Fruit fly (Drosophila melanogaster): ENCODE measurements around the gene RFeSP.
A peak's percentile ranks its signal among the peaks of the same experiment; 100 is the strongest.

RFeSP gene

DNA sequence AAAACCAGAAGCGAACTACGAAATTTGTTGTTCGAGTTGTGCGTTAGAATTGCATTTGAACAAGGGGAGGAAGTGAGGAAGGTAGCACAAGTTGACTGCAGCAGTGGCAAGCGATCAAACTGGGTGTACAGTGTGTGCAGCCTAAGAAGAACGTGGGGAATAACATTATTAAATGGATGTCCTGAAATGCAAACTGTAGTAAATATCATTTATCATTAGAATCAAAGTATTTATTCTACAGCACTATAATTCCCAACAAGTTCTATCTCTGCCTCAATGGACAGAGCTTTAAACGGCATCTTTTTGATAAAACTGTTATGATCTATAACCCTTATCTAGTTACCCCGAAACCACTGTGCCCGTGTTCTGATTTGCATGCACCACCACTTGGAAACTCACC lies 32.5 kb upstream of the RFeSP start (continued):
- TF ChIP-seq CG12104 (GFP tag; optimal IDR thresholded peaks at IDR 0.05) (no peak), oc (tag; optimal IDR thresholded peaks at IDR 0.05) (peak; percentile 13), Opbp (GFP tag; IDR thresholded peaks at IDR 0.05; ENCODE audit: partially characterized antibody) (no peak), GATAe (GFP tag; conservative IDR thresholded peaks at IDR 0.05) (no peak), CG7987 (GFP tag; optimal IDR thresholded peaks at IDR 0.05) (no peak), HmgD (GFP tag; optimal IDR thresholded peaks at IDR 0.05) (no peak), NC2β (GFP tag; optimal IDR thresholded peaks at IDR 0.05) (no peak), ranshi (GFP tag; IDR thresholded peaks at IDR 0.05) (no peak), otp (GFP tag; IDR thresholded peaks at IDR 0.05) (no peak), inv (GFP tag; IDR thresholded peaks at IDR 0.05; ENCODE audit: partially characterized antibody) (no peak), CG3065 (GFP tag; optimal IDR thresholded peaks at IDR 0.05) (no peak), CG17385 (GFP tag; optimal IDR thresholded peaks at IDR 0.05) (peak; percentile 4), Eip74EF (GFP tag; optimal IDR thresholded peaks at IDR 0.05) (peak in 1 of 2 experiments; percentile 33), CG8924 (tag; optimal IDR thresholded peaks at IDR 0.05) (peak; percentile 58), ken (GFP tag; IDR thresholded peaks at IDR 0.05) (no peak; the same call in 2 of the 3 replicates), Hr78 (GFP tag; optimal IDR thresholded peaks at IDR 0.05) (no peak), Elba2 (GFP tag; optimal IDR thresholded peaks at IDR 0.05) (no peak), Meics (GFP tag; optimal IDR thresholded peaks at IDR 0.05) (no peak), CG13287 (GFP tag; IDR thresholded peaks at IDR 0.05; ENCODE audit: partially characterized antibody) (no peak), CG4360 (GFP tag; IDR thresholded peaks at IDR 0.05) (peak; percentile 14; the same call in 1 of the 2 replicates), CG13894 (tag; optimal IDR thresholded peaks at IDR 0.05) (no peak), Rx (GFP tag; IDR thresholded peaks at IDR 0.05) (no peak), Poxn (GFP tag; IDR thresholded peaks at IDR 0.05) (no peak), CG10209 (GFP tag; optimal IDR thresholded peaks at IDR 0.05) (peak; percentile 8), bcd (GFP tag; optimal IDR thresholded peaks at IDR 0.05) (peak; percentile 9), CG1602 (GFP tag; optimal IDR thresholded peaks at IDR 0.05) (no peak), CG7357 (GFP tag; IDR thresholded peaks at IDR 0.05) (no peak), CG12659 (GFP tag; optimal IDR thresholded peaks at IDR 0.05) (no peak), CG3726 (GFP tag; IDR thresholded peaks at IDR 0.05) (no peak), CG6854 (GFP tag; optimal IDR thresholded peaks at IDR 0.05) (no peak), vvl (GFP tag; IDR thresholded peaks at IDR 0.05) (no peak), HLH3B (GFP tag; IDR thresholded peaks at IDR 0.05) (peak; percentile 42), CG4404 (GFP tag; IDR thresholded peaks at IDR 0.05) (no peak), ro (GFP tag; IDR thresholded peaks at IDR 0.05) (no peak), CG9215 (GFP tag; IDR thresholded peaks at IDR 0.05) (no peak), Ptx1 (GFP tag; IDR thresholded peaks at IDR 0.05) (peak; percentile 51), CG8089 (GFP tag; optimal IDR thresholded peaks at IDR 0.05) (peak; percentile 24), CG13123 (GFP tag; optimal IDR thresholded peaks at IDR 0.05) (no peak), lmd (GFP tag; IDR thresholded peaks at IDR 0.05) (no peak; the same call in 1 of the 2 replicates), CG17568 (GFP tag; optimal IDR thresholded peaks at IDR 0.05) (no peak), CG16863 (GFP tag; optimal IDR thresholded peaks at IDR 0.05) (peak; percentile 1), CG9437 (GFP tag; optimal IDR thresholded peaks at IDR 0.05) (no peak), CG30403 (GFP tag; optimal IDR thresholded peaks at IDR 0.05) (peak; percentile 34), CG11723 (GFP tag; optimal IDR thresholded peaks at IDR 0.05) (no peak), Doc2 (GFP tag; IDR thresholded peaks at IDR 0.05) (no peak), CG8765 (GFP tag; IDR thresholded peaks at IDR 0.05) (no peak), peb (GFP tag; IDR thresholded peaks at IDR 0.05) (0 out of 2 replicates have a peak, but pooled peaks have one; percentile 14), Myb (GFP tag; optimal IDR thresholded peaks at IDR 0.05) (no peak), crp (GFP tag; optimal IDR thresholded peaks at IDR 0.05) (no peak), CG12219 (GFP tag; optimal IDR thresholded peaks at IDR 0.05) (no peak), NC2α (GFP tag; optimal IDR thresholded peaks at IDR 0.05) (no peak)

All from whole organism, embryonic.